Fruit fly (Drosophila melanogaster) whole organism, pupa: Measurements from ENCODE around the gene Gorab.

Source experiments
- CG10348 ChIP-seq: fragments of 200-800 bp; sonication (Bioruptor generic); IDR thresholded peaks from 2 replicates; pipeline ENCODE4 v1.3.6; 2022; ENCODE audit warnings: missing biosample characterization, missing genetic modification characterization
- CG34367 ChIP-seq: fragments of 200-800 bp; sonication (Bioruptor generic); optimal IDR thresholded peaks from 2 replicates; lab custom pipeline; 2018; ENCODE audit warnings: missing biosample characterization, mild to moderate bottlenecking, missing genetic modification characterization
- CG8301 ChIP-seq: fragments of 200-800 bp; sonication (Bioruptor generic); optimal IDR thresholded peaks from 2 replicates; lab custom pipeline; 2018; ENCODE audit warnings: missing biosample characterization, mild to moderate bottlenecking, missing genetic modification characterization
- EcR ChIP-seq: fragments of 200-800 bp; sonication (Bioruptor generic); optimal IDR thresholded peaks from 3 replicates; lab custom pipeline; 2019; ENCODE audit warnings: missing biosample characterization, missing genetic modification characterization, mild to moderate bottlenecking, moderate library complexity, missing genetic modification reagents
- Ets98B ChIP-seq: fragments of 200-800 bp; sonication (Bioruptor generic); IDR thresholded peaks from 2 replicates; pipeline ENCODE4 v1.3.6; 2022; ENCODE audit warnings: missing biosample characterization, missing genetic modification characterization
- gl ChIP-seq: fragments of 200-800 bp; sonication (Bioruptor generic); optimal IDR thresholded peaks from 2 replicates; lab custom pipeline; 2018; ENCODE audit warnings: missing biosample characterization, mild to moderate bottlenecking, missing genetic modification characterization

- no peak for TF ChIP-seq Ets98B (GFP tag; lab: Robert Waterston, UW)
- TF ChIP-seq CG8301 = no peak
- TF ChIP-seq EcR = no peak
- TF ChIP-seq CG34367 (tag; lab: Kevin White, UChicago) = no peak
- no peak for TF ChIP-seq CG10348 (GFP tag; lab: Robert Waterston, UW)
- no peak for TF ChIP-seq gl (tag; lab: Kevin White, UChicago)
Observed at dm6 chr3L:17391132-17391531, 37.5 kb downstream of the Gorab start.
